Worm (Caenorhabditis elegans) whole organism, L3 larva: Measurements from ENCODE around the gene unc-46.
A peak's percentile ranks its signal among the peaks of the same experiment; 100 is the strongest.

Experiments used
- R02D3.7 ChIP-seq: fragments of 150-350 bp; optimal IDR thresholded peaks from 2 replicates; lab custom pipeline; 2014; ENCODE audit warnings: missing biosample characterization, missing genetic modification characterization
- aly-2 ChIP-seq: fragments of 150-350 bp; optimal IDR thresholded peaks from 2 replicates; lab custom pipeline; 2014; ENCODE audit warnings: missing biosample characterization, missing genetic modification characterization
- ama-1 ChIP-seq: fragments of 150-350 bp; optimal IDR thresholded peaks from 2 replicates; lab custom pipeline; 2018
- ceh-28 ChIP-seq: fragments of 150-350 bp; optimal IDR thresholded peaks from 2 replicates; lab custom pipeline; 2014; ENCODE audit warnings: missing biosample characterization, missing genetic modification reagents, missing genetic modification characterization
- ceh-82 ChIP-seq: fragments of 150-350 bp; optimal IDR thresholded peaks from 2 replicates; lab custom pipeline; 2014; ENCODE audit warnings: missing biosample characterization, missing genetic modification characterization
- daf-12 ChIP-seq: fragments of 150-350 bp; optimal IDR thresholded peaks from 2 replicates; lab custom pipeline; 2014; ENCODE audit warnings: missing biosample characterization, missing genetic modification reagents, missing genetic modification characterization
- egl-27 ChIP-seq: sonication (generic microtip); optimal IDR thresholded peaks from 4 replicates; lab custom pipeline; 2017; ENCODE audit warnings: missing biosample characterization, missing genetic modification reagents, missing genetic modification characterization
- egl-5 ChIP-seq: fragments of 150-350 bp; optimal IDR thresholded peaks from 2 replicates; lab custom pipeline; 2017; ENCODE audit warnings: missing biosample characterization, missing genetic modification reagents, missing genetic modification characterization, inconsistent platforms
- elt-1 ChIP-seq: fragments of 150-350 bp; optimal IDR thresholded peaks from 2 replicates; lab custom pipeline; 2014; ENCODE audit warnings: missing biosample characterization, missing genetic modification characterization
- elt-2 ChIP-seq: sonication (generic microtip); optimal IDR thresholded peaks from 2 replicates; lab custom pipeline; 2016; ENCODE audit warnings: missing genetic modification reagents, mild to moderate bottlenecking, missing genetic modification characterization, missing compliant biosample characterization
- fkh-10 ChIP-seq: sonication (generic microtip); optimal IDR thresholded peaks from 2 replicates; lab custom pipeline; 2017; ENCODE audit warnings: missing biosample characterization, missing genetic modification reagents, missing genetic modification characterization
- fkh-2 ChIP-seq: fragments of 150-350 bp; optimal IDR thresholded peaks from 2 replicates; lab custom pipeline; 2014; ENCODE audit warnings: missing biosample characterization, missing genetic modification reagents, missing genetic modification characterization
- hmg-11 ChIP-seq: sonication (generic microtip); optimal IDR thresholded peaks from 2 replicates; lab custom pipeline; 2016; ENCODE audit warnings: missing genetic modification characterization, missing compliant biosample characterization
- jun-1 ChIP-seq: fragments of 150-350 bp; optimal IDR thresholded peaks from 2 replicates; lab custom pipeline; 2014; ENCODE audit warnings: missing biosample characterization, missing genetic modification reagents, missing genetic modification characterization
- lin-39 ChIP-seq: fragments of 150-350 bp; optimal IDR thresholded peaks from 2 replicates; lab custom pipeline; 2018; ENCODE audit warnings: missing biosample characterization, missing genetic modification reagents, missing genetic modification characterization
- lsy-12 ChIP-seq: sonication (generic microtip); optimal IDR thresholded peaks from 2 replicates; lab custom pipeline; 2016; ENCODE audit warnings: mild to moderate bottlenecking, missing genetic modification characterization, missing compliant biosample characterization
- mdl-1 ChIP-seq: fragments of 150-350 bp; optimal IDR thresholded peaks from 2 replicates; lab custom pipeline; 2014; ENCODE audit warnings: missing biosample characterization, missing genetic modification characterization
- mml-1 ChIP-seq: fragments of 150-350 bp; sonication (generic microtip); optimal IDR thresholded peaks from 3 replicates; lab custom pipeline; 2014; ENCODE audit warnings: missing biosample characterization, missing genetic modification characterization
- nfya-1 ChIP-seq: sonication (generic microtip); optimal IDR thresholded peaks from 2 replicates; lab custom pipeline; 2017; ENCODE audit warnings: missing genetic modification characterization, mild to moderate bottlenecking, missing compliant biosample characterization, antibody characterized with exemption, moderate library complexity; ENCODE audit not compliant: insufficient read depth
- nhr-11 ChIP-seq: fragments of 150-350 bp; optimal IDR thresholded peaks from 2 replicates; lab custom pipeline; 2014; ENCODE audit warnings: missing biosample characterization, missing genetic modification characterization
- nhr-12 ChIP-seq: fragments of 150-350 bp; optimal IDR thresholded peaks from 2 replicates; lab custom pipeline; 2014; ENCODE audit warnings: missing biosample characterization, missing genetic modification characterization
- nhr-23 ChIP-seq: fragments of 150-350 bp; optimal IDR thresholded peaks from 2 replicates; lab custom pipeline; 2014; ENCODE audit warnings: missing biosample characterization, missing genetic modification reagents, missing genetic modification characterization
- nhr-28 ChIP-seq: fragments of 150-350 bp; optimal IDR thresholded peaks from 2 replicates; lab custom pipeline; 2014; ENCODE audit warnings: missing biosample characterization, missing genetic modification characterization
- nhr-76 ChIP-seq: fragments of 150-350 bp; sonication (generic microtip); optimal IDR thresholded peaks from 5 replicates; lab custom pipeline; 2014; ENCODE audit warnings: missing biosample characterization, missing genetic modification characterization
- nhr-77 ChIP-seq: fragments of 150-350 bp; optimal IDR thresholded peaks from 2 replicates; lab custom pipeline; 2014; ENCODE audit warnings: missing biosample characterization, missing genetic modification characterization
- pha-4 ChIP-seq: fragments of 150-350 bp; optimal IDR thresholded peaks from 2 replicates; lab custom pipeline; 2014; ENCODE audit warnings: missing biosample characterization, missing genetic modification reagents, missing genetic modification characterization
- pqm-1 ChIP-seq: fragments of 150-350 bp; optimal IDR thresholded peaks from 2 replicates; lab custom pipeline; 2017; ENCODE audit warnings: missing biosample characterization, missing genetic modification characterization, inconsistent platforms
- sea-2 ChIP-seq: fragments of 150-350 bp; sonication (generic microtip); optimal IDR thresholded peaks from 4 replicates; lab custom pipeline; 2014; ENCODE audit warnings: missing biosample characterization, missing genetic modification reagents, missing genetic modification characterization
- skn-1 ChIP-seq: fragments of 150-350 bp; optimal IDR thresholded peaks from 2 replicates; lab custom pipeline; 2014; ENCODE audit warnings: missing biosample characterization, missing genetic modification characterization
- snpc-4 ChIP-seq: fragments of 150-350 bp; optimal IDR thresholded peaks from 2 replicates; lab custom pipeline; 2014; ENCODE audit warnings: missing biosample characterization, missing genetic modification characterization
- tbx-2 ChIP-seq: sonication (generic microtip); optimal IDR thresholded peaks from 2 replicates; lab custom pipeline; 2016; ENCODE audit warnings: mild to moderate bottlenecking, missing genetic modification characterization, missing compliant biosample characterization
- unc-62 ChIP-seq: fragments of 150-350 bp; sonication (generic microtip); optimal IDR thresholded peaks from 4 replicates; lab custom pipeline; 2014; ENCODE audit warnings: missing biosample characterization, missing genetic modification reagents, missing genetic modification characterization
- zag-1 ChIP-seq: fragments of 150-350 bp; optimal IDR thresholded peaks from 2 replicates; lab custom pipeline; 2014; ENCODE audit warnings: missing biosample characterization, missing genetic modification characterization
- ztf-11 ChIP-seq: fragments of 150-350 bp; optimal IDR thresholded peaks from 2 replicates; lab custom pipeline; 2014; ENCODE audit warnings: missing biosample characterization, missing genetic modification characterization
- ztf-4 ChIP-seq: fragments of 150-350 bp; optimal IDR thresholded peaks from 2 replicates; lab custom pipeline; 2014; ENCODE audit warnings: missing biosample characterization, missing genetic modification characterization

Gene unc-46

DNA sequence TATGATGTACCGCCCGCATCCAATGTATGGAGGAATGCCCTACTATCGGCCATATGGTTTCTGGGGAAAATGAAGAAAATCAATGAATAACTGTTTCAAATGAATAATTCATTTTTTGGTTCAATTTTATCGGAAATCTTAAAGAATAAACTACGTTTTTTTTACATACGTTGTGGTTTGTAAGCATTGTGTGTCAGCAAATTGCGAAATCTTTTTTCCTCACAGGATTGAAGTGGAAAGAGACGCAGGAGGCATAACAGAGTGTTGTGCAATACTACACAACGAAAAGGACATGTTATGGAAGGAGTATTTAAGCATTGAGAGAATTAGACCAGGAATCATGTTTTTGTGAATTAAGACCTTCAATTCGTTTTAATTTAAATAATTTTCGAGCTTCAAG lies 32.6 kb upstream of the unc-46 start:
- no peak for TF ChIP-seq sea-2
- peak; percentile 12 for TF ChIP-seq skn-1 (tag; lab: Kevin White, UChicago)
- TF ChIP-seq mdl-1 = no peak
- no peak for TF ChIP-seq tbx-2 (tag; lab: Kevin White, UChicago)
- TF ChIP-seq mml-1 (tag; lab: Kevin White, UChicago) = no peak
- TF ChIP-seq ztf-11 (tag; lab: Kevin White, UChicago) = no peak
- TF ChIP-seq pqm-1 (tag; lab: Kevin White, UChicago) = peak; percentile 29
- TF ChIP-seq daf-12 (tag; lab: Kevin White, UChicago) = no peak
- peak; percentile 58 for TF ChIP-seq pha-4 (tag; lab: Kevin White, UChicago)
- TF ChIP-seq lin-39 = no peak
- peak; percentile 1 for TF ChIP-seq fkh-10 (GFP tag; lab: Kevin White, UChicago)
- TF ChIP-seq aly-2 = no peak
- no peak for TF ChIP-seq nhr-77
- peak; percentile 26 for TF ChIP-seq hmg-11 (tag; lab: Kevin White, UChicago)
- TF ChIP-seq, all 47 proteins: peak for 5

DNA sequence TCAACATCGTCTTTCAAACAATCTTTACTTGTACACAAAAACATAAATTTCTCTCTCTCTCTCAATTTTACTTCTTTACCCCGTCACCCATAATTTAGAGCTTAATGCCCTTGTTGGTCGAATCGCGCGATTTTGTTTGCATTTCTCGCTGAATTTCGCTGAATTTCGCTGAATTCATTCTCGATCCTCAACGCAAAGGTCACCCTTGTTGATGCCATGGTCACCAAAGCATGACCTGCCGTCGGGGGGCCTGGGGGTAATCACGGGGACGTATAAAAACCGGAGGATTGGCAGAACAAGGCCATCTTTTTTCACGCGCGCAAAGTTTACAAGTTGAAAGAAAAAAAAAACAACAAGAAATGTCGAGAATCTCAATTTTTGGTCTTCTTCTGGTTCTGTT lies 31.2 kb upstream of the unc-46 start, which contains the start of gene F14F9.8:
TSS of gene F14F9.8 (plus strand) at position 301 of the 400 bp plus-strand sequence.
- TF ChIP-seq egl-27 (tag; lab: Kevin White, UChicago) = no peak
- TF ChIP-seq lsy-12 (tag; lab: Kevin White, UChicago) = no peak
- no peak for TF ChIP-seq ceh-28 (tag; lab: Kevin White, UChicago)

DNA sequence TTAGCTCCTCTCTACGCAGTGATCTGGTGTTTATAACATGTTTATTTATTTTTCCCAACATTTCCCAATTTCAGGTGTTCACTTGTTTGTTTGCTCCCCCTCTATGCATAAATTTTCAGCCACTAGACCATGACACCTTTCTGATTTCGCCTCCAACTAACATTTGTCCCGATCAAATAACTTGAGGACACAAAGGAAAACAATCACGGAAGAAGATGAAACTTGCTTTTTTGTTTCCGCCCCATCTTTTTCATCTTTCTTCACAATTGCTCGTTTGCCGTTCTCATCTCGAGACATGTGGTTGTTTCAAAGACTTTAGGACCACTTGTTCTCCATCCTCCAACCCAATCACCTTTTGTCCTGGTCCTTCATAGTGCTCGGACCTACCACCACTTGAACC lies 28.0 kb upstream of the unc-46 start, which contains the start of gene F14F9.5:
TSS of gene F14F9.5 (plus strand) at position 301 of the 400 bp plus-strand sequence.
- TF ChIP-seq nhr-23 (no peak), tbx-2 (tag; lab: Kevin White, UChicago) (no peak), hmg-11 (tag; lab: Kevin White, UChicago) (no peak), lsy-12 (tag; lab: Kevin White, UChicago) (no peak), mdl-1 (no peak), R02D3.7 (tag; lab: Kevin White, UChicago) (no peak), mml-1 (tag; lab: Kevin White, UChicago) (no peak), elt-2 (no peak), unc-62 (GFP tag; lab: Kevin White, UChicago) (no peak)

DNA sequence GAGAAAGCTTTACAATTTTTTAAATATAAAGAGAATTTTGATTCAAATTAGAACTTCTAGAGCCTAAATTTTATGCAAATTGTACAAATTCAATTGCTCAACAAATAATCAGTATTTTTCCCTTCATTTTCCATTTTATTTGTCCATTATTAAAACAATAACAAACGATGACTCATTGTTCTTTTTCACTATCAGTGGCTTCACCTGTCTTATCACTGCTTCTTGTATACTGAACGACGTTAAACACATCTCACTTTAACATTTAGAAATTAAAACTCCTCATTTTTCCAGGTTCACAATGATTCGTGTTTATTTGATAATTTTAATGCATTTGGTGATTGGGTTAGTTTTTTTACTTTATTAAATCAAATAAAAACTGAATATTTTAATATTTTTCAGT lies 20.9 kb upstream of the unc-46 start, which contains the start of gene sid-1:
TSS of gene sid-1 (plus strand) at position 292 of the 400 bp plus-strand sequence.
- TF ChIP-seq hmg-11 (tag; lab: Kevin White, UChicago) = no peak
- TF ChIP-seq egl-27 (tag; lab: Kevin White, UChicago) = no peak
- no peak for TF ChIP-seq ceh-82 (tag; lab: Kevin White, UChicago)
- no peak for TF ChIP-seq fkh-2 (tag; lab: Kevin White, UChicago)
- no peak for TF ChIP-seq tbx-2 (tag; lab: Kevin White, UChicago)
- no peak for TF ChIP-seq elt-1 (tag; lab: Kevin White, UChicago)
- TF ChIP-seq zag-1 = no peak
- peak; percentile 23 for TF ChIP-seq pqm-1 (tag; lab: Kevin White, UChicago)
- TF ChIP-seq fkh-10 (GFP tag; lab: Kevin White, UChicago) = no peak
- no peak for TF ChIP-seq nhr-77
- peak; percentile 27 for TF ChIP-seq pha-4 (tag; lab: Kevin White, UChicago)
- no peak for TF ChIP-seq skn-1 (tag; lab: Kevin White, UChicago)
- TF ChIP-seq elt-2 = peak; percentile 76
- TF ChIP-seq sea-2 = no peak
- no peak for TF ChIP-seq mdl-1
- TF ChIP-seq jun-1 (tag; lab: Kevin White, UChicago) = no peak
- no peak for TF ChIP-seq nhr-11
- TF ChIP-seq lin-39 = no peak
- TF ChIP-seq ztf-4 (tag; lab: Kevin White, UChicago) = no peak
- TF ChIP-seq nhr-23 = no peak
- TF ChIP-seq daf-12 (tag; lab: Kevin White, UChicago) = no peak

ce11 chrV:5119109-5119508 lies 20.3 kb upstream of the unc-46 start, which contains the start of gene C04F5.9:
Gene C04F5.9, minus strand, starts transcription at chrV:5119209.
- TF ChIP-seq skn-1 (tag; lab: Kevin White, UChicago) = no peak
- TF ChIP-seq snpc-4 = no peak
- TF ChIP-seq zag-1 = no peak
- TF ChIP-seq nhr-28 = no peak
- no peak for TF ChIP-seq ztf-4 (tag; lab: Kevin White, UChicago)
- TF ChIP-seq nhr-12 (tag; lab: Kevin White, UChicago) = no peak
- TF ChIP-seq egl-5 (tag; lab: Kevin White, UChicago) = no peak
- no peak for TF ChIP-seq nfya-1
- no peak for TF ChIP-seq mml-1 (tag; lab: Kevin White, UChicago)
- no peak for TF ChIP-seq mdl-1
- no peak for TF ChIP-seq jun-1 (tag; lab: Kevin White, UChicago)
- TF ChIP-seq pqm-1 (tag; lab: Kevin White, UChicago) = no peak
- no peak for TF ChIP-seq ceh-82 (tag; lab: Kevin White, UChicago)
- TF ChIP-seq ztf-11 (tag; lab: Kevin White, UChicago) = no peak
- no peak for TF ChIP-seq lsy-12 (tag; lab: Kevin White, UChicago)
- TF ChIP-seq nhr-11 = no peak
- TF ChIP-seq nhr-77 = no peak
- TF ChIP-seq hmg-11 (tag; lab: Kevin White, UChicago) = no peak
- no peak for TF ChIP-seq nhr-76 (tag; lab: Kevin White, UChicago)
- no peak for TF ChIP-seq ama-1 (lab: Kevin White, UChicago)
